Worm (Caenorhabditis elegans): ENCODE data around the gene glrx-5.

DNA sequence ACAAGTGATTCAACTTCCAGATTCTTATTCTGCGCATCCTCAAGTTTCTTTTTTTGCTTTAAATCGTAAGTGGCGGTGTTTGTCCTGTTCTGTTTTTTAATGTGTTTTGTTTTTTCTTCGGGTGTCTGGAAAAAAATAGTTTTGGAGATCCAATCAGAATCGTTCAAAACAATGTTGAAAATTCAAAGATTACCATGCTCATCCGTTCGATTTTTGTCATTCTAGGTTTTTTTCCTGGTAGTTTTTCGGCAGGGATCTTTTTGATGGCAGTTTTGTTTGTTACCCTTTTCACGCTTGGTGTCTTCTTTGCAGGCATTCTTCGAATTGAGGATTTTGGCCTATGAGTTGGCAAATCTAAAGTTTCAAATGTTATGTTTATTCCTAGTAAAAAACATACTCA is 17.1 kb downstream of the glrx-5 start:
- no peak for TF ChIP-seq pha-4 (tag; optimal IDR thresholded peaks at IDR 0.05)
- TF ChIP-seq zip-8 (tag; optimal IDR thresholded peaks at IDR 0.05), result no peak
- TF ChIP-seq ztf-11 (tag; optimal IDR thresholded peaks at IDR 0.05), result no peak
- no peak for TF ChIP-seq lsy-2 (tag; optimal IDR thresholded peaks at IDR 0.05)
- TF ChIP-seq elt-1 (tag; optimal IDR thresholded peaks at IDR 0.05; ENCODE audit: borderline replicate concordance, insufficient read depth), result no peak
- TF ChIP-seq nhr-28 (tag; optimal IDR thresholded peaks at IDR 0.05), result no peak
